Fruit fly (Drosophila melanogaster) whole organism, embryonic: ENCODE data around the gene Tti1.

ENCODE experiments used
- BEAF-32 ChIP-seq: fragments of 200-800 bp; sonication (Bioruptor generic); optimal IDR thresholded peaks from 3 replicates; lab custom pipeline; 2017; ENCODE audit warnings: missing biosample characterization, missing genetic modification characterization, mild to moderate bottlenecking, moderate library complexity, missing genetic modification reagents
- CG1024 ChIP-seq: fragments of 200-800 bp; sonication (Bioruptor generic); IDR thresholded peaks from 2 replicates; pipeline ENCODE4 v1.3.6; 2022; ENCODE audit warnings: missing biosample characterization, missing genetic modification characterization
- CG10267 ChIP-seq: fragments of 200-800 bp; sonication (Bioruptor generic); optimal IDR thresholded peaks from 2 replicates; lab custom pipeline; 2018; ENCODE audit warnings: missing biosample characterization, mild to moderate bottlenecking, missing genetic modification characterization, moderate library complexity
- CG10321 ChIP-seq: fragments of 200-800 bp; sonication (Bioruptor generic); IDR thresholded peaks from 2 replicates; pipeline ENCODE4 v1.3.6; 2022; ENCODE audit warnings: missing biosample characterization, missing genetic modification characterization
- CG13287 ChIP-seq: fragments of 200-800 bp; sonication (Bioruptor generic); IDR thresholded peaks from 2 replicates; pipeline ENCODE4 v1.3.6; 2022; ENCODE audit warnings: missing biosample characterization, missing genetic modification characterization; ENCODE audit not compliant: partially characterized antibody
- CG14860 ChIP-seq: fragments of 200-800 bp; sonication (Bioruptor generic); IDR thresholded peaks from 3 replicates; pipeline ENCODE4 v1.3.6; 2022; ENCODE audit warnings: missing biosample characterization, missing genetic modification characterization; ENCODE audit not compliant: partially characterized antibody
- CG15514 ChIP-seq: fragments of 200-800 bp; sonication (Bioruptor generic); optimal IDR thresholded peaks from 3 replicates; lab custom pipeline; 2017; ENCODE audit warnings: missing biosample characterization, missing genetic modification characterization, mild to moderate bottlenecking, moderate library complexity, missing genetic modification reagents
- CG16813 ChIP-seq: fragments of 200-800 bp; sonication (Bioruptor generic); IDR thresholded peaks from 3 replicates; pipeline ENCODE4 v1.3.6; 2022; ENCODE audit warnings: missing biosample characterization, missing genetic modification characterization; ENCODE audit not compliant: partially characterized antibody
- CG17612 ChIP-seq: fragments of 200-800 bp; sonication (Bioruptor generic); IDR thresholded peaks from 2 replicates; pipeline ENCODE4 v1.3.6; 2022; ENCODE audit warnings: missing biosample characterization, missing genetic modification characterization
- CG3995 ChIP-seq: fragments of 200-800 bp; sonication (Bioruptor generic); optimal IDR thresholded peaks from 3 replicates; lab custom pipeline; 2016; ENCODE audit warnings: missing biosample characterization, missing genetic modification characterization
- CG4360 ChIP-seq: fragments of 200-800 bp; sonication (Bioruptor generic); IDR thresholded peaks from 2 replicates; pipeline ENCODE4 v1.3.6; 2022; ENCODE audit warnings: missing biosample characterization, missing genetic modification characterization
- CG8359 ChIP-seq: fragments of 200-800 bp; sonication (Bioruptor generic); optimal IDR thresholded peaks from 2 replicates; lab custom pipeline; 2017; ENCODE audit warnings: missing biosample characterization, mild to moderate bottlenecking, missing genetic modification characterization, borderline replicate concordance
- Dll ChIP-seq: fragments of 200-800 bp; sonication (Bioruptor generic); IDR thresholded peaks from 4 replicates; pipeline ENCODE4 v1.3.6; 2022; ENCODE audit warnings: missing biosample characterization, missing genetic modification characterization; ENCODE audit not compliant: partially characterized antibody
- Doc3 ChIP-seq: fragments of 200-800 bp; sonication (Bioruptor generic); IDR thresholded peaks from 3 replicates; pipeline ENCODE4 v1.3.6; 2022; ENCODE audit warnings: missing biosample characterization, missing genetic modification characterization; ENCODE audit not compliant: partially characterized antibody
- Dp ChIP-seq: fragments of 200-800 bp; sonication (Bioruptor generic); optimal IDR thresholded peaks from 2 replicates; lab custom pipeline; 2018; ENCODE audit warnings: missing biosample characterization, mild to moderate bottlenecking, missing genetic modification characterization, moderate library complexity
- Dref ChIP-seq: fragments of 200-800 bp; sonication (Bioruptor generic); IDR thresholded peaks from 2 replicates; pipeline ENCODE4 v1.3.6; 2022; ENCODE audit warnings: missing biosample characterization, missing genetic modification characterization
- E2f2 ChIP-seq: fragments of 200-800 bp; sonication (Bioruptor generic); IDR thresholded peaks from 2 replicates; pipeline ENCODE4 v1.3.6; 2022; ENCODE audit warnings: missing biosample characterization, missing genetic modification characterization
- HLH54F ChIP-seq: fragments of 200-800 bp; sonication (Bioruptor generic); optimal IDR thresholded peaks from 3 replicates; lab custom pipeline; 2016; ENCODE audit warnings: missing biosample characterization, missing genetic modification characterization
- MBD-R2 ChIP-seq: fragments of 200-800 bp; sonication (Bioruptor generic); IDR thresholded peaks from 2 replicates; pipeline ENCODE4 v1.3.6; 2022; ENCODE audit warnings: missing biosample characterization, missing genetic modification characterization
- NK7.1 ChIP-seq: fragments of 200-800 bp; sonication (Bioruptor generic); optimal IDR thresholded peaks from 3 replicates; lab custom pipeline; 2016; ENCODE audit warnings: missing biosample characterization, missing genetic modification characterization
- Oli ChIP-seq: fragments of 200-800 bp; sonication (Bioruptor generic); optimal IDR thresholded peaks from 2 replicates; lab custom pipeline; 2018; ENCODE audit warnings: missing biosample characterization, mild to moderate bottlenecking, missing genetic modification characterization, moderate library complexity
- Scr ChIP-seq: fragments of 200-800 bp; sonication (Bioruptor generic); IDR thresholded peaks from 2 replicates; pipeline ENCODE4 v1.3.6; 2022; ENCODE audit warnings: missing biosample characterization, missing genetic modification characterization; ENCODE audit not compliant: partially characterized antibody
- Sry-δ ChIP-seq: fragments of 200-800 bp; sonication (Bioruptor generic); optimal IDR thresholded peaks from 2 replicates; lab custom pipeline; 2016; ENCODE audit warnings: missing biosample characterization, missing genetic modification characterization
- amos ChIP-seq: fragments of 200-800 bp; sonication (Bioruptor generic); IDR thresholded peaks from 2 replicates; pipeline ENCODE4 v1.3.6; 2022; ENCODE audit warnings: missing biosample characterization, missing genetic modification characterization; ENCODE audit not compliant: partially characterized antibody
- bbx ChIP-seq: fragments of 200-800 bp; sonication (Bioruptor generic); IDR thresholded peaks from 2 replicates; pipeline ENCODE4 v1.3.6; 2022; ENCODE audit warnings: missing biosample characterization, missing genetic modification characterization; ENCODE audit not compliant: partially characterized antibody
- da ChIP-seq: fragments of 200-800 bp; sonication (Bioruptor generic); optimal IDR thresholded peaks from 2 replicates; lab custom pipeline; 2016; ENCODE audit warnings: missing biosample characterization, missing genetic modification characterization
- dmrt99B ChIP-seq: fragments of 200-800 bp; sonication (Bioruptor generic); optimal IDR thresholded peaks from 2 replicates; lab custom pipeline; 2018; ENCODE audit warnings: missing biosample characterization, mild to moderate bottlenecking, missing genetic modification characterization, moderate library complexity
- eyg ChIP-seq: fragments of 200-800 bp; sonication (Bioruptor generic); optimal IDR thresholded peaks from 3 replicates; lab custom pipeline; 2016; ENCODE audit warnings: missing biosample characterization, missing genetic modification characterization
- inv ChIP-seq: fragments of 200-800 bp; sonication (Bioruptor generic); IDR thresholded peaks from 2 replicates; pipeline ENCODE4 v1.3.6; 2022; ENCODE audit warnings: missing biosample characterization, missing genetic modification characterization; ENCODE audit not compliant: partially characterized antibody
- kah ChIP-seq: fragments of 200-800 bp; sonication (Bioruptor generic); optimal IDR thresholded peaks from 2 replicates; lab custom pipeline; 2018; ENCODE audit warnings: missing biosample characterization, mild to moderate bottlenecking, missing genetic modification characterization
- nmo ChIP-seq: fragments of 200-800 bp; sonication (Bioruptor generic); optimal IDR thresholded peaks from 2 replicates; lab custom pipeline; 2018; ENCODE audit warnings: missing biosample characterization, mild to moderate bottlenecking, missing genetic modification characterization, moderate library complexity
- phol ChIP-seq: fragments of 200-800 bp; sonication (Bioruptor generic); optimal IDR thresholded peaks from 3 replicates; lab custom pipeline; 2018; ENCODE audit warnings: missing biosample characterization, mild to moderate bottlenecking, missing genetic modification characterization, moderate library complexity
- pzg ChIP-seq: fragments of 200-800 bp; sonication (Bioruptor generic); optimal IDR thresholded peaks from 3 replicates; lab custom pipeline; 2018; ENCODE audit warnings: missing biosample characterization, mild to moderate bottlenecking, missing genetic modification characterization, moderate library complexity
- scrt ChIP-seq: fragments of 200-800 bp; sonication (Bioruptor generic); optimal IDR thresholded peaks from 2 replicates; lab custom pipeline; 2018; ENCODE audit warnings: missing biosample characterization, mild to moderate bottlenecking, missing genetic modification characterization, moderate library complexity
- stwl ChIP-seq: fragments of 200-800 bp; sonication (Bioruptor generic); optimal IDR thresholded peaks from 3 replicates; lab custom pipeline; 2018; ENCODE audit warnings: missing biosample characterization, mild to moderate bottlenecking, missing genetic modification characterization, moderate library complexity
- trem ChIP-seq: fragments of 200-800 bp; optimal IDR thresholded peaks from 3 replicates; lab custom pipeline; 2019; ENCODE audit warnings: missing biosample characterization, mild to moderate bottlenecking, missing genetic modification characterization, moderate library complexity
- zen2 ChIP-seq: fragments of 200-800 bp; sonication (Bioruptor generic); IDR thresholded peaks from 3 replicates; pipeline ENCODE4 v1.3.6; 2022; ENCODE audit warnings: missing biosample characterization, missing genetic modification characterization; ENCODE audit not compliant: partially characterized antibody
- zf30C ChIP-seq: fragments of 200-800 bp; sonication (Bioruptor generic); optimal IDR thresholded peaks from 3 replicates; lab custom pipeline; 2018; ENCODE audit warnings: missing biosample characterization, mild to moderate bottlenecking, missing genetic modification characterization

Tti1 gene

DNA sequence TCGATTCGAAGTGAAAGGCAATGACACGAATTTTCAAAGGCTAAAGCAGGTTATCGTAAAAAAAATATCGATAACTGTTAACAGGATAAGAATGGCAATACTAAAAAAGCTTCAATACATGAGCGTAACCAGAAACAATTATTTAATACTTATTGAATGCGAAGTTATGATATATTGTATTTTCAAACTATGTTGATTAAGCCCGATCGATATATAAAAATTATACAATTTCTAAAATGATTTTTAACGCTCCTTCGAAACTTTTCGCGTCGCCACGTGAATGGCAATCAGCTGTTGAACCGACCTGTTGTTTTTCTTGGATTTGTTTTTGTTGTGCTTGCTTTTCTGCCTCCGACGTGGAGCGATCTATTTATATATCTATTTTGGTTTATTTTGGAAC lies 1.7 kb upstream of the Tti1 start, which contains the start of the genes Alg12 and Rpt3R (continued):
- no peak for TF ChIP-seq inv (GFP tag; lab: Robert Waterston, UW)
- TF ChIP-seq CG8359 (GFP tag; lab: Kevin White, UChicago) = no peak
- TF ChIP-seq HLH54F (GFP tag; lab: Kevin White, UChicago) = no peak
- peak; percentile 48; the same call in 2 of the 3 replicates for TF ChIP-seq CG16813 (GFP tag; lab: Robert Waterston, UW)
- TF ChIP-seq trem (tag; lab: Kevin White, UChicago) = peak; percentile 36
- TF ChIP-seq CG13287 (GFP tag; lab: Robert Waterston, UW) = peak; percentile 77
- peak; percentile 81 for TF ChIP-seq Dll (GFP tag; lab: Robert Waterston, UW)
- peak; percentile 62 for TF ChIP-seq Dp (GFP tag; lab: Kevin White, UChicago)
- TF ChIP-seq dmrt99B (tag; lab: Kevin White, UChicago) = no peak
- no peak for TF ChIP-seq CG10321 (GFP tag; lab: Robert Waterston, UW)
- peak; percentile 5 for TF ChIP-seq nmo (GFP tag; lab: Kevin White, UChicago)
- TF ChIP-seq Oli (tag; lab: Kevin White, UChicago) = no peak
- TF ChIP-seq NK7.1 (GFP tag; lab: Kevin White, UChicago) = no peak
- peak; percentile 8; the same call in 1 of the 3 replicates for TF ChIP-seq zen2
- peak; percentile 40 for TF ChIP-seq Sry-δ (GFP tag; lab: Kevin White, UChicago)
- TF ChIP-seq E2f2 (GFP tag; lab: Robert Waterston, UW) = peak; percentile 70
- no peak for TF ChIP-seq zf30C (GFP tag; lab: Kevin White, UChicago)
- peak; percentile 62 for TF ChIP-seq BEAF-32 (GFP tag; lab: Kevin White, UChicago)
- TF ChIP-seq scrt = peak; percentile 95
- peak; percentile 70 for TF ChIP-seq Doc3 (GFP tag; lab: Robert Waterston, UW)
- 0 out of 3 replicates have a peak, but pooled peaks have one; percentile 30 for TF ChIP-seq CG14860
- TF ChIP-seq CG3995 (GFP tag; lab: Kevin White, UChicago) = peak; percentile 32
- peak; percentile 58 for TF ChIP-seq Dref (GFP tag; lab: Robert Waterston, UW)
- peak; percentile 37; the same call in 1 of the 2 replicates for TF ChIP-seq bbx (GFP tag; lab: Robert Waterston, UW)
- peak; percentile 41; the same call in 1 of the 2 replicates for TF ChIP-seq amos
- TF ChIP-seq CG15514 = peak; percentile 54
- peak; percentile 94 for TF ChIP-seq kah (GFP tag; lab: Kevin White, UChicago)
- peak; percentile 38 for TF ChIP-seq pzg (GFP tag; lab: Kevin White, UChicago)
- peak; percentile 29 for TF ChIP-seq stwl (tag; lab: Kevin White, UChicago)
- TF ChIP-seq CG1024 (GFP tag; lab: Robert Waterston, UW) = no peak
- peak; percentile 72 for TF ChIP-seq MBD-R2 (GFP tag; lab: Robert Waterston, UW)
- TF ChIP-seq CG4360 = peak; percentile 27; the same call in 1 of the 2 replicates
- TF ChIP-seq phol (tag; lab: Kevin White, UChicago) = peak; percentile 15
- no peak for TF ChIP-seq eyg
- peak; percentile 67 for TF ChIP-seq Scr (GFP tag; lab: Robert Waterston, UW)
- peak; percentile 11 for TF ChIP-seq CG10267 (tag; lab: Kevin White, UChicago)
- no peak for TF ChIP-seq CG17612 (GFP tag; lab: Robert Waterston, UW)
- TF ChIP-seq da (GFP tag; lab: Kevin White, UChicago) = no peak
